Fruit fly (Drosophila melanogaster) whole organism, embryonic: ENCODE measurements around the gene lobo.

ENCODE experiments used
- Antp ChIP-seq: fragments of 200-800 bp; sonication (Bioruptor generic); optimal IDR thresholded peaks from 3 replicates; lab custom pipeline; 2016; ENCODE audit warnings: missing biosample characterization, missing genetic modification characterization
- C15 ChIP-seq: fragments of 200-800 bp; sonication (Bioruptor generic); IDR thresholded peaks from 3 replicates; pipeline ENCODE4 v1.3.6; 2022; ENCODE audit warnings: missing biosample characterization, missing genetic modification characterization
- CG10147 ChIP-seq: fragments of 200-800 bp; sonication (Bioruptor generic); optimal IDR thresholded peaks from 2 replicates; lab custom pipeline; 2019; ENCODE audit warnings: missing biosample characterization, mild to moderate bottlenecking, missing genetic modification characterization, moderate library complexity
- CG14050 ChIP-seq: fragments of 200-800 bp; sonication (Bioruptor generic); IDR thresholded peaks from 3 replicates; pipeline ENCODE4 v1.3.6; 2022; ENCODE audit warnings: missing biosample characterization, missing genetic modification characterization
- CG14710 ChIP-seq: fragments of 200-800 bp; sonication (Bioruptor generic); optimal IDR thresholded peaks from 3 replicates; lab custom pipeline; 2019; ENCODE audit warnings: missing biosample characterization, mild to moderate bottlenecking, missing genetic modification characterization, moderate library complexity
- CG15696 ChIP-seq: fragments of 200-800 bp; sonication (Bioruptor generic); optimal IDR thresholded peaks from 2 replicates; lab custom pipeline; 2019; ENCODE audit warnings: missing biosample characterization, mild to moderate bottlenecking, missing genetic modification characterization, moderate library complexity
- CG17829 ChIP-seq: fragments of 200-800 bp; optimal IDR thresholded peaks from 2 replicates; lab custom pipeline; 2019; ENCODE audit warnings: missing biosample characterization, mild to moderate bottlenecking, missing genetic modification characterization, moderate library complexity
- CG18599 ChIP-seq: fragments of 200-800 bp; sonication (Bioruptor generic); optimal IDR thresholded peaks from 3 replicates; lab custom pipeline; 2017; ENCODE audit warnings: missing biosample characterization, missing genetic modification characterization, mild to moderate bottlenecking, moderate library complexity, missing genetic modification reagents
- CG18764 ChIP-seq: fragments of 200-800 bp; sonication (Bioruptor generic); optimal IDR thresholded peaks from 3 replicates; lab custom pipeline; 2016; ENCODE audit warnings: missing biosample characterization, missing genetic modification characterization
- CG2129 ChIP-seq: fragments of 200-800 bp; sonication (Bioruptor generic); IDR thresholded peaks from 2 replicates; pipeline ENCODE4 v1.3.6; 2022; ENCODE audit warnings: missing biosample characterization, missing genetic modification characterization; ENCODE audit not compliant: partially characterized antibody
- CG31224 ChIP-seq: fragments of 200-800 bp; sonication (Bioruptor generic); IDR thresholded peaks from 2 replicates; pipeline ENCODE4 v1.3.6; 2022; ENCODE audit warnings: missing biosample characterization, missing genetic modification characterization
- CG4360 ChIP-seq: fragments of 200-800 bp; sonication (Bioruptor generic); IDR thresholded peaks from 2 replicates; pipeline ENCODE4 v1.3.6; 2022; ENCODE audit warnings: missing biosample characterization, missing genetic modification characterization
- CG6254 ChIP-seq: fragments of 200-800 bp; sonication (Bioruptor generic); optimal IDR thresholded peaks from 3 replicates; lab custom pipeline; 2017; ENCODE audit warnings: mild to moderate bottlenecking, missing biosample characterization, missing genetic modification reagents, missing genetic modification characterization
- CG6765 ChIP-seq: fragments of 200-800 bp; sonication (Bioruptor generic); optimal IDR thresholded peaks from 3 replicates; lab custom pipeline; 2017; ENCODE audit warnings: missing biosample characterization, mild to moderate bottlenecking, missing genetic modification characterization
- CG7357 ChIP-seq: fragments of 200-800 bp; sonication (Bioruptor generic); IDR thresholded peaks from 3 replicates; pipeline ENCODE4 v1.3.6; 2022; ENCODE audit warnings: missing biosample characterization, missing genetic modification characterization
- CG7786 ChIP-seq: fragments of 200-800 bp; sonication (Bioruptor generic); optimal IDR thresholded peaks from 2 replicates; lab custom pipeline; 2016; ENCODE audit warnings: missing biosample characterization, missing genetic modification characterization
- CG9215 ChIP-seq: fragments of 200-800 bp; sonication (Bioruptor generic); IDR thresholded peaks from 2 replicates; pipeline ENCODE4 v1.3.6; 2022; ENCODE audit warnings: missing biosample characterization, missing genetic modification characterization
- CG9609 ChIP-seq: fragments of 200-800 bp; sonication (Bioruptor generic); optimal IDR thresholded peaks from 3 replicates; lab custom pipeline; 2016; ENCODE audit warnings: missing biosample characterization, missing genetic modification characterization
- Dref ChIP-seq: fragments of 200-800 bp; sonication (Bioruptor generic); IDR thresholded peaks from 2 replicates; pipeline ENCODE4 v1.3.6; 2022; ENCODE audit warnings: missing biosample characterization, missing genetic modification characterization
- ERR ChIP-seq: fragments of 200-800 bp; sonication (Bioruptor generic); optimal IDR thresholded peaks from 2 replicates; lab custom pipeline; 2016; ENCODE audit warnings: missing biosample characterization, missing genetic modification characterization
- HLH3B ChIP-seq: fragments of 200-800 bp; sonication (Bioruptor generic); IDR thresholded peaks from 2 replicates; pipeline ENCODE4 v1.3.6; 2022; ENCODE audit warnings: missing biosample characterization, missing genetic modification characterization
- Hr39 ChIP-seq: fragments of >200 bp; optimal IDR thresholded peaks from 2 replicates; lab custom pipeline; 2017
- Hr78 ChIP-seq, 2 experiments: fragments of 200-800 bp in 1 of 2; fragments of >200 bp in 1 of 2; sonication (Bioruptor generic) in 1 of 2; optimal IDR thresholded peaks; 2 replicates each; lab custom pipeline; 2017 to 2019; ENCODE audit warnings: missing biosample characterization in 2 of 2, missing genetic modification characterization in 2 of 2, mild to moderate bottlenecking in 1 of 2, moderate library complexity in 1 of 2
- MBD-R2 ChIP-seq: fragments of 200-800 bp; sonication (Bioruptor generic); IDR thresholded peaks from 2 replicates; pipeline ENCODE4 v1.3.6; 2022; ENCODE audit warnings: missing biosample characterization, missing genetic modification characterization
- Meics ChIP-seq: fragments of 200-800 bp; sonication (Bioruptor generic); optimal IDR thresholded peaks from 2 replicates; lab custom pipeline; 2017; ENCODE audit warnings: missing biosample characterization, mild to moderate bottlenecking, missing genetic modification characterization
- Sin3A ChIP-seq: fragments of >200 bp; optimal IDR thresholded peaks from 2 replicates; lab custom pipeline; 2018
- Trl ChIP-seq, 3 experiments: fragments of >200 bp in 2 of 3; fragments of 200-800 bp in 1 of 3; sonication (Bioruptor generic) in 1 of 3; optimal IDR thresholded peaks; 2 replicates in 1 of 3; 3 replicates in 2 of 3; lab custom pipeline; 2016 to 2017; ENCODE audit warnings: missing biosample characterization in 1 of 3, missing genetic modification characterization in 1 of 3
- ato ChIP-seq: fragments of 200-800 bp; sonication (Bioruptor generic); IDR thresholded peaks from 2 replicates; pipeline ENCODE4 v1.3.6; 2022; ENCODE audit warnings: missing biosample characterization, missing genetic modification characterization; ENCODE audit not compliant: partially characterized antibody
- bcd ChIP-seq: fragments of 200-800 bp; sonication (Bioruptor generic); optimal IDR thresholded peaks from 2 replicates; lab custom pipeline; 2017; ENCODE audit warnings: missing biosample characterization, mild to moderate bottlenecking, missing genetic modification characterization
- cato ChIP-seq: fragments of 200-800 bp; sonication (Bioruptor generic); optimal IDR thresholded peaks from 2 replicates; lab custom pipeline; 2016; ENCODE audit warnings: missing biosample characterization, missing genetic modification characterization, borderline replicate concordance
- chif ChIP-seq, 2 experiments: fragments of 200-800 bp; sonication (Bioruptor generic); optimal IDR thresholded peaks; 3 replicates each; lab custom pipeline; 2016; ENCODE audit warnings: missing biosample characterization in 2 of 2, missing genetic modification characterization in 2 of 2
- crc ChIP-seq: fragments of 200-800 bp; sonication (Bioruptor generic); optimal IDR thresholded peaks from 2 replicates; lab custom pipeline; 2016; ENCODE audit warnings: missing biosample characterization, missing genetic modification characterization
- croc ChIP-seq: fragments of 200-800 bp; sonication (Bioruptor generic); conservative IDR thresholded peaks from 3 replicates; pipeline ENCODE4 v1.3.6; 2022; ENCODE audit warnings: missing biosample characterization, missing genetic modification characterization
- disco-r ChIP-seq: fragments of 200-800 bp; sonication (Bioruptor generic); optimal IDR thresholded peaks from 2 replicates; lab custom pipeline; 2016; ENCODE audit warnings: missing biosample characterization, missing genetic modification characterization
- dmrt99B ChIP-seq: fragments of 200-800 bp; sonication (Bioruptor generic); optimal IDR thresholded peaks from 2 replicates; lab custom pipeline; 2018; ENCODE audit warnings: missing biosample characterization, mild to moderate bottlenecking, missing genetic modification characterization, moderate library complexity
- dysf ChIP-seq: fragments of 200-800 bp; sonication (Bioruptor generic); IDR thresholded peaks from 3 replicates; pipeline ENCODE4 v1.3.6; 2022; ENCODE audit warnings: missing biosample characterization, missing genetic modification characterization
- fru ChIP-seq: fragments of >200 bp; optimal IDR thresholded peaks from 2 replicates; lab custom pipeline; 2017
- h ChIP-seq: fragments of >200 bp; optimal IDR thresholded peaks from 2 replicates; lab custom pipeline; 2017
- insv ChIP-seq, 2 experiments: fragments of 200-800 bp; sonication (Bioruptor generic); optimal IDR thresholded peaks; 3 replicates each; lab custom pipeline; 2016 to 2018; ENCODE audit warnings: missing biosample characterization in 2 of 2, missing genetic modification characterization in 2 of 2
- ken ChIP-seq: fragments of 200-800 bp; sonication (Bioruptor generic); IDR thresholded peaks from 3 replicates; pipeline ENCODE4 v1.3.6; 2022; ENCODE audit warnings: missing biosample characterization, missing genetic modification characterization
- luna ChIP-seq: fragments of 200-800 bp; sonication (Bioruptor generic); optimal IDR thresholded peaks from 2 replicates; lab custom pipeline; 2016; ENCODE audit warnings: missing biosample characterization, missing genetic modification characterization
- onecut ChIP-seq: fragments of 200-800 bp; sonication (Bioruptor generic); IDR thresholded peaks from 2 replicates; pipeline ENCODE4 v1.3.6; 2022; ENCODE audit warnings: missing biosample characterization, missing genetic modification characterization
- pros ChIP-seq: fragments of 200-800 bp; sonication (Bioruptor generic); optimal IDR thresholded peaks from 3 replicates; lab custom pipeline; 2019; ENCODE audit warnings: missing biosample characterization, mild to moderate bottlenecking, missing genetic modification characterization, moderate library complexity
- pum ChIP-seq: fragments of 200-800 bp; sonication (Bioruptor generic); optimal IDR thresholded peaks from 2 replicates; lab custom pipeline; 2016; ENCODE audit warnings: missing biosample characterization, missing genetic modification characterization
- run ChIP-seq: fragments of 200-800 bp; sonication (Bioruptor generic); optimal IDR thresholded peaks from 3 replicates; lab custom pipeline; 2018; ENCODE audit warnings: missing biosample characterization, mild to moderate bottlenecking, missing genetic modification characterization
- schlank ChIP-seq: fragments of 200-800 bp; sonication (Bioruptor generic); optimal IDR thresholded peaks from 2 replicates; lab custom pipeline; 2018; ENCODE audit warnings: missing biosample characterization, mild to moderate bottlenecking, missing genetic modification characterization
- shn ChIP-seq: fragments of 200-800 bp; sonication (Bioruptor generic); optimal IDR thresholded peaks from 3 replicates; lab custom pipeline; 2016; ENCODE audit warnings: missing biosample characterization, missing genetic modification characterization
- slp2 ChIP-seq: fragments of 200-800 bp; sonication (Bioruptor generic); optimal IDR thresholded peaks from 2 replicates; lab custom pipeline; 2016; ENCODE audit warnings: missing biosample characterization, missing genetic modification characterization
- tna ChIP-seq: fragments of 200-800 bp; sonication (Bioruptor generic); IDR thresholded peaks from 2 replicates; pipeline ENCODE4 v1.3.6; 2022; ENCODE audit warnings: missing biosample characterization, missing genetic modification characterization; ENCODE audit not compliant: partially characterized antibody
- wor ChIP-seq: fragments of 200-800 bp; sonication (Bioruptor generic); IDR thresholded peaks from 2 replicates; pipeline ENCODE4 v1.3.6; 2022; ENCODE audit warnings: missing biosample characterization, missing genetic modification characterization
- z ChIP-seq: fragments of 200-800 bp; sonication (Bioruptor generic); IDR thresholded peaks from 3 replicates; pipeline ENCODE4 v1.3.6; 2022; ENCODE audit warnings: missing biosample characterization, missing genetic modification characterization
- zen ChIP-seq: fragments of 200-800 bp; sonication (Bioruptor generic); optimal IDR thresholded peaks from 3 replicates; lab custom pipeline; 2018; ENCODE audit warnings: missing biosample characterization, mild to moderate bottlenecking, missing genetic modification characterization, moderate library complexity

lobo gene

dm6 chr3R:25178521-25178920 is 15.1 kb downstream of the lobo start (continued):
- TF ChIP-seq dysf (GFP tag; lab: Robert Waterston, UW) = 0 out of 3 replicates have a peak, but pooled peaks have one; percentile 28
- TF ChIP-seq cato (GFP tag; lab: Kevin White, UChicago) = peak; percentile 16
- TF ChIP-seq CG6254 (GFP tag; lab: Kevin White, UChicago) = peak; percentile 11
- TF ChIP-seq croc (GFP tag; lab: Robert Waterston, UW) = no peak; the same call in 2 of the 3 replicates
- no peak for TF ChIP-seq h (lab: Kevin White, UChicago)
- TF ChIP-seq z = no peak
- no peak for TF ChIP-seq C15 (GFP tag; lab: Robert Waterston, UW)
- no peak for TF ChIP-seq CG2129 (GFP tag; lab: Robert Waterston, UW)
- TF ChIP-seq schlank (tag; lab: Kevin White, UChicago) = no peak
- no peak for TF ChIP-seq Hr78 (GFP tag; optimal IDR thresholded peaks at IDR 0.05; lab: Kevin White, UChicago)
- TF ChIP-seq CG14710 = peak; percentile 61
- no peak for TF ChIP-seq ato
- TF ChIP-seq Trl (optimal IDR thresholded peaks at IDR 0.05; lab: Kevin White, UChicago) = no peak
- TF ChIP-seq Trl (GFP tag; optimal IDR thresholded peaks at IDR 0.05; lab: Kevin White, UChicago) = no peak
- TF ChIP-seq Sin3A (lab: Kevin White, UChicago) = no peak
- peak; percentile 25 for TF ChIP-seq CG7786
- TF ChIP-seq CG7357 (GFP tag; lab: Robert Waterston, UW) = peak; percentile 46; the same call in 1 of the 3 replicates
- TF ChIP-seq CG6765 (GFP tag; lab: Kevin White, UChicago) = no peak
- TF ChIP-seq Antp (GFP tag; lab: Kevin White, UChicago) = no peak
- peak; percentile 51 for TF ChIP-seq zen
- no peak for TF ChIP-seq MBD-R2 (GFP tag; lab: Robert Waterston, UW)
- TF ChIP-seq ken (GFP tag; lab: Robert Waterston, UW) = peak; percentile 37; the same call in 1 of the 3 replicates
- TF ChIP-seq slp2 = no peak
- TF ChIP-seq luna (GFP tag; lab: Kevin White, UChicago) = no peak
- no peak for TF ChIP-seq Hr39
- TF ChIP-seq CG9609 = peak; percentile 27
- no peak for TF ChIP-seq bcd (GFP tag; lab: Kevin White, UChicago)
- no peak for TF ChIP-seq tna (GFP tag; lab: Robert Waterston, UW)
- TF ChIP-seq pros (GFP tag; lab: Kevin White, UChicago) = no peak
- TF ChIP-seq CG14050 (GFP tag; lab: Robert Waterston, UW) = no peak
- no peak for TF ChIP-seq Meics (GFP tag; lab: Kevin White, UChicago)
- TF ChIP-seq CG31224 (GFP tag; lab: Robert Waterston, UW) = 0 out of 2 replicates have a peak, but pooled peaks have one; percentile 33
- TF ChIP-seq CG15696 (tag; lab: Kevin White, UChicago) = peak; percentile 87
- peak; percentile 70 to 86 for TF ChIP-seq chif (GFP tag; optimal IDR thresholded peaks at IDR 0.05; lab: Kevin White, UChicago)
- no peak for TF ChIP-seq fru (lab: Kevin White, UChicago)
- TF ChIP-seq crc = no peak
- no peak for TF ChIP-seq insv (GFP tag; optimal IDR thresholded peaks at IDR 0.05; lab: Kevin White, UChicago)
- TF ChIP-seq Dref (GFP tag; lab: Robert Waterston, UW) = no peak
- TF ChIP-seq CG9215 (GFP tag; lab: Robert Waterston, UW) = peak; percentile 45; the same call in 1 of the 2 replicates
- no peak for TF ChIP-seq disco-r (GFP tag; lab: Kevin White, UChicago)
- TF ChIP-seq CG18599 (GFP tag; lab: Kevin White, UChicago) = peak; percentile 35
- TF ChIP-seq shn (GFP tag; lab: Kevin White, UChicago) = no peak
- TF ChIP-seq ERR (GFP tag; lab: Kevin White, UChicago) = no peak
- peak; percentile 73 for TF ChIP-seq dmrt99B (tag; lab: Kevin White, UChicago)
- peak; percentile 48; the same call in 1 of the 2 replicates for TF ChIP-seq HLH3B (GFP tag; lab: Robert Waterston, UW)
- TF ChIP-seq pum (GFP tag; lab: Kevin White, UChicago) = no peak
- TF ChIP-seq onecut (GFP tag; lab: Robert Waterston, UW) = peak; percentile 19; the same call in 1 of the 2 replicates
- peak; percentile 35; the same call in 1 of the 2 replicates for TF ChIP-seq wor (GFP tag; lab: Robert Waterston, UW)
- TF ChIP-seq run (tag; lab: Kevin White, UChicago) = no peak
- TF ChIP-seq CG4360 (GFP tag; lab: Robert Waterston, UW) = peak; percentile 31; the same call in 1 of the 2 replicates
- TF ChIP-seq CG10147 (GFP tag; lab: Kevin White, UChicago) = no peak
- no peak for TF ChIP-seq CG18764 (GFP tag; lab: Kevin White, UChicago)
- peak; percentile 75 for TF ChIP-seq CG17829 (tag; lab: Kevin White, UChicago)
